Fruit fly (Drosophila melanogaster): ENCODE data around the gene miple1.

Gene miple1

DNA sequence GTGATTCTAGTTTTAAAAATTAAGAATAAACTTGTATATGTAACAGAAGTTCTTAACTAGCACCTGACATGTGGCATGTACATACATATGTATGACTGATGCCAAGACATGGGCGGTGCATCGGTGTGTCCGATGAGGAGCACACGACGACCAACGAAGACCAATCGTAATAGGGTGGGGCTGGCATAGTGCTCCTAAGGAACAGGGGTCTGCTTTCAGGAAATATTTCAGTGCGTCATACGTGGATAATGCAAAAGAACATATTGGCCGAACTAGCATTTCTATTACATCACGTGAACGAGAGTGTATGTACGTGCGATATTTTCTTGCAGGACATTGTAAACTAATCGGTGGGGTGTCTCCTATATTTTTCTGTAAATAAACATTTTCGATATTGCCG is at the start of gene miple1:
Gene miple1 (plus strand): TSS at position 217 of the 400 bp plus-strand sequence.
- no peak for TF ChIP-seq Myc (optimal IDR thresholded peaks at IDR 0.05)
- no peak for TF ChIP-seq psq (optimal IDR thresholded peaks at IDR 0.05)

DNA sequence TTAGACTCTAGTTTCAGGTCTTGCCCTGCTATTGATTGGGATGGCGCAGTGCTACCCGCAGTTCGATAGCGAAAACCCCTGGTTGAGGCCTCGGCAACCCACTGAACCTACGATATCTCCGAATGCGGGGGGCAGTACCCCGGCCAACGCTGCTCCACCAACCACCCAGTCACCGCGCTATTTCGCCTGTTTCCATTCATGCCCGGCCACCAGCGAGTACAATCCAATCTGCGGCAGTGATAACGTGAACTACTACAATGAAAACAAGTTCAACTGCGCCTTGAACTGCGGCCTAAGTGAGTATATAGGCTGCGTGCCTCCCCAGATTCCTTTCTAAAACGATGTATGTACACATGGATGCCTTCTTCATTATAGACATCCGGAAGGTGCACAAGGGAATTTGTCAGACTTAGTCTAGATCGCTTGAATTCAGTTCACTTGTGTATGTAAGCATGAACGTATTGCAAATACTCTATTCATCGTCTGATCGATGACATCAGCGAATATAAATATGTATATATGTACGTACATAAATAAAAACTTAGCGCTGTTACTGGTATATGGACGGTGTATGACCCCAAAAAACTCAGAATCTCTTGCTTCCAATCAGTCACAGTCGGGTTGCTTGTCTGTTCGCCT is 49.5 kb upstream of the miple1 start, which contains the start of gene CG13877:
Gene CG13877 (plus strand): TSS at position 589 of the 639 bp plus-strand sequence.
- TF ChIP-seq insv (optimal IDR thresholded peaks at IDR 0.05): no peak
- TF ChIP-seq h (optimal IDR thresholded peaks at IDR 0.05): no peak
- no peak for TF ChIP-seq Sin3A (optimal IDR thresholded peaks at IDR 0.05)
- TF ChIP-seq psq (optimal IDR thresholded peaks at IDR 0.05): no peak
- no peak for TF ChIP-seq ttk (optimal IDR thresholded peaks at IDR 0.05)
- no peak for TF ChIP-seq Myc (optimal IDR thresholded peaks at IDR 0.05)

DNA sequence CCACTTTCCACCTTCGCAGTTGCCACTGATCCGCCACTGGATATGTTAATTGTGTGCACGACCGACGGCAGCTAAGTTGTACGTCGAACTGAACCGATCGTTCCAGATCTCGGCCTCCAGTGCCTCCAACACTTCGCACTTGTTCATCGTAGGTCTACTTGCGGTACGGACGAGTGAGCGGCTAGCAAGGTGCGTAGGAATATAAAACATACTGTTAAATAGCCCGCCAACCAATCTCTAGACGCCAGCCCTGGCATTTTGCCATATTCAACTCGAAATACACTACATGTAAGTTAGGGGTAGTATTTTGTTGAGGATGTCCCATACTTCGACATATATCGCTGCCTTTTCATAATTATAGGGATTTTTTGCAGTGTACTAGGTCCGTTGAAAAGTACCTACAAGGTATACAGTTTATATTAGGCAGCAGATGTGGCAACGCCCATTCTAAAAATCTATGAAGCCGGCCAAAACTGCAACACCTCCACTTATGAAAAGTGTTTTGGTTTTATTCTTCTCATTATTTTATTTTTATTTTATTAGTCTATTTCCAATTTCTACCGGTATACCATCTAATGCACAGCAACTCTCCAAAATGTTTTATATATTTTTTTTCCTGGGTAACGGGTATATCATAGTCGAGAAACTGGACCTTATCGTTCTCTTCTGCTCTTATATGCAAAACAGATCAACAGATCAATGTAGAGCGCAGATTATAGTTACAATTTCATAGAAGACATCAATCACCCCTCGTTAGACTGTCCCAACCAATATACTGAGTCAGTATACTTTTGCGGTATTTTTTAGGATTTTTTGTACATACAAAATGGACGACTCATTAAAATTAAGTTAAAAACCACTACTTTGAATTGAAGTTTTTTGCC is 43.8 kb upstream of the miple1 start, which contains the start of the genes pyx and CG33229:
Gene pyx (minus strand): TSS at position 51 of the 884 bp plus-strand sequence.
Gene CG33229 (plus strand): TSS at position 834 of the 884 bp plus-strand sequence.
- TF ChIP-seq insv (optimal IDR thresholded peaks at IDR 0.05) (no peak), Sin3A (optimal IDR thresholded peaks at IDR 0.05) (no peak), ttk (optimal IDR thresholded peaks at IDR 0.05) (no peak), psq (optimal IDR thresholded peaks at IDR 0.05) (no peak), h (optimal IDR thresholded peaks at IDR 0.05) (no peak), Myc (optimal IDR thresholded peaks at IDR 0.05) (no peak)

DNA sequence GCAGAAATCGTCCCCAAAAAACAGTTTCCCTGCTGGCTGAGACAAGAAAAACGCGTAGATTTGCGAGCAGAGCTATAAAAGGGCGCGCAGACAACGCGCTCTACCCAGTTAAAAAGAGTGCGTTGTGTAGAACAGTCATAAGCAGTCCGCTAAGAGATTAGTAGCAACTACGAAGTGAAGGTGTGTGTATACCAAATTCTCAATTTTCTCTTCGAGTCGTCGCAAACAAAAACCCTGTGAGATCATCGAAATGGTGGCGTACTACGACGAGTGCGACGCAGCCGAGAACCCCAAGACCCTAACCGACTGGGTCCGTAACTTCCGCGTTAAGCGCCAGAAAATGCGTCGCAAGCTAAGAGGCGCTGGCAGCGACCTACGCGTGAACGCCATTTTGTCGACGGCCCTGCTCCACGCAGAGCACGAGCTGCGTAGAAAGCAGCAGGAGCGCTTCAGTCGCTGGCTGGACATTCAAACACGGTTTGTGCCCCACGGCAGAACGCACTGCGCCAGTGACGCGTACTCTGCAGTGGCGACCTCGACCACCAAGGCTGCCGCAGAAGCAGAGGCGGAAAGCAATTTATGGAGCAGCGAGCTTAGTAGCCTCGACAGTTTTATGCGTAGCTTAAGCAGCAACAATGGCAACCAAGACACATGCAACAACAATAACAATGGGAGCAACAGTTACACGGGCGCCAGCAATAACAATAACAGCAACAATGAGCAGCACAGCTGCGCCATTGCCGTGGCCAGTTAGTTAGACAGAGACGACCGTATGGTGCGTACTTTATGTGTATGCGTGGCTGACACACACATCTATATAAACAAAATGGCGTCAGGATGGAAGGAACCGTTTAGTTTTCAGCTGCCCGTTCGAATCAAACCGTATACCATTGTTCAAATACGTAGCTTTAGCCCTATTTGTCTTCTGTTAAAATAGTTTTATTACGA is 42.8 kb upstream of the miple1 start:
- no peak for TF ChIP-seq h (optimal IDR thresholded peaks at IDR 0.05)
- TF ChIP-seq insv (optimal IDR thresholded peaks at IDR 0.05): no peak
- no peak for TF ChIP-seq ttk (optimal IDR thresholded peaks at IDR 0.05)
- no peak for TF ChIP-seq Myc (optimal IDR thresholded peaks at IDR 0.05)
- TF ChIP-seq psq (optimal IDR thresholded peaks at IDR 0.05): no peak
- no peak for TF ChIP-seq Sin3A (optimal IDR thresholded peaks at IDR 0.05)

DNA sequence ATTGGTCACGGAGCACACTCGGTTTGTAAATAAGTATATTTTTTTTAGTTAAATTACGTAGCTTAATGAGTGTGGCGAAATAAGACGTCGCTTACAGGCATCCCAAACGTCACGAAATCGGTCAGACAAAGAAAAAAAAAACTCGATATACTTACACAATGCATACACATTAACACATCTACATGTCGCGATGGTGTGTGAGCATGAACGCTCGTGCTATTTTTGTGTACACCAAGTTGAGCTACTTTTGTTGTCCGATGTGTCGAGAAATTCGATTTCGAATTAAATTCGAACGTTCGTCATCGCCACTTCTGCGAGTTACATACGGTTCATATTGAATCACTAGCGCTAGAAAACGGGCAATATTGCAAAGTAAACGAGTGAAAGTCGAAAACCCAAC is 42.0 kb upstream of the miple1 start:
- no peak for TF ChIP-seq insv (optimal IDR thresholded peaks at IDR 0.05)
- no peak for TF ChIP-seq Myc (optimal IDR thresholded peaks at IDR 0.05)
- TF ChIP-seq ttk (optimal IDR thresholded peaks at IDR 0.05): no peak
- no peak for TF ChIP-seq h (optimal IDR thresholded peaks at IDR 0.05)
- no peak for TF ChIP-seq Sin3A (optimal IDR thresholded peaks at IDR 0.05)
- TF ChIP-seq psq (optimal IDR thresholded peaks at IDR 0.05): no peak

DNA sequence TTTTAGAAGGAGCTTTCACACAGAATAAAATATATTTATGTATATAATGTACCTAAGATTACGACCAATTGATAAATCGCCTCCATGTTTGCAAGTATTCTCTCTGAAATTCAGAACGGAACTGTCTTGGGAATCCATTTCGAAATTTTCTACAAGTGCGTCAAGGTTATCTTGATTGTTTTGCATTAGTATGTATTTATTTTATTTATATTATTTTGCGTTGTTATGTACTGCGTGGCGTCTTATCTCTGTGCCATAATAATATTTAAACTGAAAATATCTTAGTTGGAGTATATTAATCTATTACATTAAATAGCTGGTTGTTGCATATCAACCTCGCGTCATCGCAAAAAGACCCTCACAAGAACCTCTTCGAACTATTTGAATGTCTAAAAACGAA is 35.6 kb upstream of the miple1 start, which contains the start of gene CG42846:
Gene CG42846 (minus strand): TSS at position 101 of the 400 bp plus-strand sequence.
- TF ChIP-seq insv (optimal IDR thresholded peaks at IDR 0.05): no peak
- no peak for TF ChIP-seq h (optimal IDR thresholded peaks at IDR 0.05)
- no peak for TF ChIP-seq Myc (optimal IDR thresholded peaks at IDR 0.05)
- no peak for TF ChIP-seq psq (optimal IDR thresholded peaks at IDR 0.05)
- no peak for TF ChIP-seq ttk (optimal IDR thresholded peaks at IDR 0.05)
- no peak for TF ChIP-seq Sin3A (optimal IDR thresholded peaks at IDR 0.05)

DNA sequence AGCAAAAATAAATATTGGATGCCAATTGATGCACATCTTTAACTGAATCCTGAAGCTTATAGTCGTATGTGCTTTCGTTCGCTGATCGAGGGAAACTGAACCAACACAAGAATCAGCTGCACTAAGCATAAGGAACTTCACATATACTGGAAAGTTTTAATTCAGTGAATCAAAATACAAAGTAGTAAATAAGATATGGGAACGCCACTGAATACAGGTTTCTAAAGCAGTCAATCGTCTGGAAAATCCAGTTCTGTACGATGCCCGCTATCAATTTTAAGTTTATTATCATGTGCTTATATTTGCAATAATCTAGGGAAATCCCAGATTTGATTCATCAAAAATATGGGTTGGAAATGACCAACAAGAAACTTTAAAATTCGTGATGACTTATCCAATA is 34.8 kb upstream of the miple1 start, which contains the start of gene CG34454:
Gene CG34454 (minus strand): TSS at position 84 of the 400 bp plus-strand sequence.
- TF ChIP-seq ttk (optimal IDR thresholded peaks at IDR 0.05) (no peak), h (optimal IDR thresholded peaks at IDR 0.05) (no peak), Sin3A (optimal IDR thresholded peaks at IDR 0.05) (no peak), Myc (optimal IDR thresholded peaks at IDR 0.05) (no peak), psq (optimal IDR thresholded peaks at IDR 0.05) (no peak), insv (optimal IDR thresholded peaks at IDR 0.05) (no peak)

DNA sequence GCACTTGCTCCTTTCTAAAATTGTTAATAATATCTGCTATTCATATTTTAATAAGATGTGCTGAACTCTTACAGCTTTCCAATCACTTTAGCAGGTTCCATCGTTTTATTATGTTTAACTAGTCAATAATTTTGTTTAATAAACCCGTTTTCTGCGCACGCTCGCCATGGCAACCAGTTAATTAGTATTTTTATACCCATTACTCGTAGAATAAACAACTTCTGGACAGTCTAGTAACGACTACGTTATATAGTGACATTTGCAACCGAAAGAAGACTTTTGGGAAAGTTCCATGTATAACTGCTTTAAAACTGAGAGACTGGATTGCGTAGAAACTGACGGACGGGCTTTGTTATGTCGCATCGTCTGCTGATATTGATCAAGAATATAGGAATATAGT is 33.8 kb upstream of the miple1 start, which contains the start of gene CG34453:
Gene CG34453 (minus strand): TSS at position 101 of the 400 bp plus-strand sequence.
- no peak for TF ChIP-seq insv (optimal IDR thresholded peaks at IDR 0.05)
- no peak for TF ChIP-seq Myc (optimal IDR thresholded peaks at IDR 0.05)

DNA sequence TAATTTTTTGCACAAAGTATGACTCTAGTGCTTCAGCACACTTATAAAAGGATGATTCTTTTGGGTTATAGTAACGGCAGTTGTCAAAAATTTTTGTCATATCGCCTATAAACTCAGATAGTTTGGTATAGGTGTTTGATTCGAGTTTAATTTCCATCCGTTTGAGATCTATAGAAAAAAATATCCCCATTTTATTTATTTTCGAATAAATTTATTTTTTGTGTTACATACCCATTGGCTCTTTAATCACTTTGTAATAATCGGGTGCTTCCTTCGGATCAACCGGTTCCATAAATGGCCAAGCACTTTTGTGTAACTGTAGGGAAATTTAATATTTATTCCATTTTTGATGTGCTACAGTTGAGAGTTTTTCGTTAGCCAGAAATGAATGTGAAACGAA is 32.8 kb upstream of the miple1 start:
- TF ChIP-seq insv (optimal IDR thresholded peaks at IDR 0.05): no peak
- TF ChIP-seq h (optimal IDR thresholded peaks at IDR 0.05): no peak
- no peak for TF ChIP-seq Myc (optimal IDR thresholded peaks at IDR 0.05)
- no peak for TF ChIP-seq ttk (optimal IDR thresholded peaks at IDR 0.05)
- TF ChIP-seq Sin3A (optimal IDR thresholded peaks at IDR 0.05): no peak
- TF ChIP-seq psq (optimal IDR thresholded peaks at IDR 0.05): no peak

DNA sequence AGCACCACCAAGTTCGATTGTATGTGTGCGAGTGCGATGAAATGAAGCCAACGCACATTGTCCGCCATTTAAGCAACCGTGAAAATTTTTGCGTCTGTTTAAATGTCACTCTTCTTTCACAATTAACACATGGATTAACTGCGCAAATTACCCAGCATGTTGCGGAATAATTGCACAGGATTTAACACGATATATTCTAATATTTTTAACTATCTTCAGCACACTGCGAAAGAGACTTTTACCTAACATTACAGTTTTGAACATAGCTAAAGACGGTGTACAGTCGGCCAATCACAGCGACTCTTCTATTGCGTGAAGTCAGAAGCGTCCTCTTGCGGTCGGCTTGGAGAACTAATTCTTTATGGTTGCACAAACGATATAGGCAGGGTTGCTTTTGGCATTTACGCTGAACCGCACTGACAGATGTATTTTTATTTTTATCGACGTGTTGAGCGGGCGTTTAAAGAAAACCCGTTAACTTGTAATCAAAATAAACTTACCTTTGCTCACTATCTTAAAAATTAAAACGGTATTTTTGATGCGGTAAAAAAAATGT is 20.4 kb upstream of the miple1 start:
- no peak for TF ChIP-seq insv (optimal IDR thresholded peaks at IDR 0.05)
- no peak for TF ChIP-seq Sin3A (optimal IDR thresholded peaks at IDR 0.05)
- no peak for TF ChIP-seq Myc (optimal IDR thresholded peaks at IDR 0.05)
- TF ChIP-seq h (optimal IDR thresholded peaks at IDR 0.05): no peak
- TF ChIP-seq ttk (optimal IDR thresholded peaks at IDR 0.05): no peak
- no peak for TF ChIP-seq psq (optimal IDR thresholded peaks at IDR 0.05)

Data from Kc167 (cell line).